Worm (Caenorhabditis elegans): ENCODE data around the gene hsp-75.

hsp-75 gene

ce11 chrIII:7239416-7239815 is 12.9 kb upstream of the hsp-75 start:
- TF ChIP-seq ama-1 (optimal IDR thresholded peaks at IDR 0.05), result no peak
- TF ChIP-seq ceh-45 (GFP tag; IDR thresholded peaks at IDR 0.05), result no peak
- TF ChIP-seq T23F11.4 (GFP tag; optimal IDR thresholded peaks at IDR 0.05), result no peak
- TF ChIP-seq ceh-31 (tag; optimal IDR thresholded peaks at IDR 0.05), result no peak
- no peak for TF ChIP-seq ceh-2 (tag; optimal IDR thresholded peaks at IDR 0.05)
- no peak for TF ChIP-seq unc-86 (tag; optimal IDR thresholded peaks at IDR 0.05)
- TF ChIP-seq syd-9 (tag; optimal IDR thresholded peaks at IDR 0.05), result no peak
- TF ChIP-seq ceh-34 (tag; optimal IDR thresholded peaks at IDR 0.05), result no peak
- TF ChIP-seq mec-3 (tag; optimal IDR thresholded peaks at IDR 0.05; ENCODE audit: borderline replicate concordance), result no peak
- no peak for TF ChIP-seq elt-2 (tag; optimal IDR thresholded peaks at IDR 0.05)
- TF ChIP-seq unc-55 (GFP tag; optimal IDR thresholded peaks at IDR 0.05), result no peak
- TF ChIP-seq ceh-48 (tag; optimal IDR thresholded peaks at IDR 0.05), result no peak
- no peak for TF ChIP-seq pax-1 (tag; optimal IDR thresholded peaks at IDR 0.05)
- TF ChIP-seq C08G9.2 (tag; optimal IDR thresholded peaks at IDR 0.05), result no peak
- TF ChIP-seq nhr-11 (tag; optimal IDR thresholded peaks at IDR 0.05), result no peak
- no peak for TF ChIP-seq zip-5 (tag; optimal IDR thresholded peaks at IDR 0.05)

- TF ChIP-seq zip-5 (tag; optimal IDR thresholded peaks at IDR 0.05) (no peak), fax-1 (tag; optimal IDR thresholded peaks at IDR 0.05) (no peak), ceh-18 (tag; optimal IDR thresholded peaks at IDR 0.05) (no peak)
Observed at ce11 chrIII:7238727-7239126, 12.2 kb upstream of the hsp-75 start, which contains the start of gene pars-1. pars-1 (plus strand) TSS chrIII:7239027.

- TF ChIP-seq nhr-232 (tag; optimal IDR thresholded peaks at IDR 0.05) (no peak), nfya-1 (tag; optimal IDR thresholded peaks at IDR 0.05) (peak; percentile 24), dve-1 (tag; optimal IDR thresholded peaks at IDR 0.05) (no peak)
Observed at ce11 chrIII:7234148-7234547, 7.6 kb upstream of the hsp-75 start, which contains the start of gene ndus-8. ndus-8 (minus strand) TSS chrIII:7234202.

ce11 chrIII:7232782-7233181 is 6.3 kb upstream of the hsp-75 start, which contains the start of gene adr-2:
adr-2 (minus strand) TSS chrIII:7232882.
- TF ChIP-seq ztf-16 (tag; optimal IDR thresholded peaks at IDR 0.05) (no peak), tbx-2 (tag; optimal IDR thresholded peaks at IDR 0.05) (no peak), ceh-31 (tag; optimal IDR thresholded peaks at IDR 0.05) (no peak), odd-2 (tag; optimal IDR thresholded peaks at IDR 0.05) (no peak), ceh-30 (tag; optimal IDR thresholded peaks at IDR 0.05) (no peak), ceh-6 (GFP tag; optimal IDR thresholded peaks at IDR 0.05) (no peak)

ce11 chrIII:7230841-7231240 is 4.3 kb upstream of the hsp-75 start, which contains the start of gene R151.10:
R151.10 (minus strand) TSS chrIII:7230941.
- TF ChIP-seq hlh-13 (GFP tag; optimal IDR thresholded peaks at IDR 0.05) (no peak), C38D4.7 (GFP tag; optimal IDR thresholded peaks at IDR 0.05) (no peak), gmeb-2 (tag; optimal IDR thresholded peaks at IDR 0.05) (no peak), dve-1 (tag; optimal IDR thresholded peaks at IDR 0.05) (no peak), fkh-10 (GFP tag; optimal IDR thresholded peaks at IDR 0.05) (no peak), ceh-9 (tag; optimal IDR thresholded peaks at IDR 0.05) (no peak), Y22D7AL.16 (tag; optimal IDR thresholded peaks at IDR 0.05) (no peak), ets-4 (tag; optimal IDR thresholded peaks at IDR 0.05) (no peak), pax-1 (tag; optimal IDR thresholded peaks at IDR 0.05) (no peak), ceh-45 (GFP tag; IDR thresholded peaks at IDR 0.05) (no peak), eyg-1 (tag; optimal IDR thresholded peaks at IDR 0.05) (no peak), sox-4 (tag; optimal IDR thresholded peaks at IDR 0.05) (no peak), ceh-6 (GFP tag; optimal IDR thresholded peaks at IDR 0.05) (no peak), mec-3 (tag; optimal IDR thresholded peaks at IDR 0.05; ENCODE audit: borderline replicate concordance) (no peak)

Measured in whole organism, late embryonic.